Fruit fly (Drosophila melanogaster) ovary, adult (tissue): ENCODE data around the gene Dr.

Source experiments
- CG17801 ChIP-seq: fragments of 200-800 bp; optimal IDR thresholded peaks from 2 replicates; lab custom pipeline; 2019; ENCODE audit warnings: missing biosample characterization, mild to moderate bottlenecking, missing genetic modification characterization, moderate library complexity; ENCODE audit not compliant: partially characterized antibody

Dr gene

dm6 chr3R:29610958-29611357 is 54.8 kb downstream of the Dr start:
- no peak for TF ChIP-seq CG17801 (GFP tag; lab: Kevin White, UChicago)
